Worm (Caenorhabditis elegans) whole organism, early embryonic: ENCODE data around the gene nspe-7.

Experiments
- F13C5.2 ChIP-seq: sonication (generic microtip); optimal IDR thresholded peaks from 2 replicates; lab custom pipeline; 2017; ENCODE audit warnings: mild to moderate bottlenecking, missing genetic modification characterization, inconsistent platforms, missing compliant biosample characterization
- aly-1 ChIP-seq: sonication (generic microtip); optimal IDR thresholded peaks from 2 replicates; lab custom pipeline; 2016; ENCODE audit warnings: missing genetic modification characterization, missing compliant biosample characterization
- ama-1 ChIP-seq: fragments of 150-350 bp; optimal IDR thresholded peaks from 2 replicates; lab custom pipeline; 2014
- ceh-13 ChIP-seq: fragments of 200-800 bp; sonication (Bioruptor generic); optimal IDR thresholded peaks from 2 replicates; lab custom pipeline; 2018; ENCODE audit warnings: mild to moderate bottlenecking, missing genetic modification characterization, missing compliant biosample characterization
- ceh-36 ChIP-seq: sonication (generic microtip); optimal IDR thresholded peaks from 2 replicates; lab custom pipeline; 2016; ENCODE audit warnings: missing genetic modification characterization, inconsistent platforms, missing compliant biosample characterization
- ets-7 ChIP-seq: sonication (generic microtip); optimal IDR thresholded peaks from 2 replicates; lab custom pipeline; 2016; ENCODE audit warnings: missing genotype, missing genetic modification characterization, missing compliant biosample characterization
- hmg-4 ChIP-seq: fragments of 200-800 bp; sonication (Bioruptor generic); optimal IDR thresholded peaks from 2 replicates; lab custom pipeline; 2018; ENCODE audit warnings: mild to moderate bottlenecking, missing genetic modification characterization, missing compliant biosample characterization
- hnd-1 ChIP-seq: sonication (generic microtip); optimal IDR thresholded peaks from 2 replicates; lab custom pipeline; 2016; ENCODE audit warnings: missing genetic modification characterization, missing compliant biosample characterization
- pes-1 ChIP-seq: fragments of 200-800 bp; sonication (Bioruptor generic); IDR thresholded peaks from 2 replicates; pipeline ENCODE4 v1.3.6; 2022; ENCODE audit warnings: missing genetic modification reagents, missing genetic modification characterization, missing compliant biosample characterization
- scrt-1 ChIP-seq: fragments of 200-800 bp; sonication (Bioruptor generic); IDR thresholded peaks from 2 replicates; pipeline ENCODE4 v1.3.6; 2022; ENCODE audit warnings: missing genetic modification characterization, missing compliant biosample characterization
- sea-1 ChIP-seq: fragments of 200-800 bp; sonication (Bioruptor generic); conservative IDR thresholded peaks from 2 replicates; pipeline ENCODE4 v1.3.6; 2022; ENCODE audit warnings: missing genetic modification characterization, missing compliant biosample characterization
- tbx-11 ChIP-seq: fragments of 200-800 bp; sonication (Bioruptor generic); IDR thresholded peaks from 2 replicates; pipeline ENCODE4 v1.3.6; 2022; ENCODE audit warnings: missing genetic modification characterization, missing compliant biosample characterization
- tbx-37 ChIP-seq: fragments of 200-800 bp; sonication (Bioruptor generic); conservative IDR thresholded peaks from 2 replicates; pipeline ENCODE4 v1.3.6; 2022; ENCODE audit warnings: missing genetic modification reagents, missing genetic modification characterization, missing compliant biosample characterization
- tra-4 ChIP-seq: sonication (generic microtip); optimal IDR thresholded peaks from 2 replicates; lab custom pipeline; 2017; ENCODE audit warnings: missing genetic modification characterization, missing compliant biosample characterization

DNA sequence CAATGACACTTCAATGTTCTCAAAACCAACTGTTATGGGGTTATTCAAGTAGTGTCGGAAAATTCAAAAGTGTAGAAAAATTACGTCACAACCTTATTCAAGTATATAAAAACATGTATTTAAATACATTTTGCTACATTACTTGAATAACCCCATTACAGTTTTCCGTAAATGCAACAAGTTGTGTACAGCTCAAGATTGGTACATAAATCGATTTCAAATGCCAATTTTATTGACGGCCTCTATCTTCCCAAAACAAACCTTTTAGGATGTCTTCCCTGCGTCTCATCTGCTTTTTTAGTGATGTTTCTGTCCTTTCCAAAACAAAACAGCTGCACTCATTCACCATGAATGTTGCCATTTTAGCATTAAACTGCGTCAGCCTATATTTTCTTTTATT lies 2.4 kb downstream of the nspe-7 start, which contains the start of gene Y38E10A.28:
- TF ChIP-seq F13C5.2 (tag; lab: Kevin White, UChicago): no peak
- no peak for TF ChIP-seq ama-1
- no peak for TF ChIP-seq tbx-37 (GFP tag; lab: Robert Waterston, UW)
- TF ChIP-seq ets-7 (tag; lab: Kevin White, UChicago): no peak
- TF ChIP-seq aly-1: no peak
- no peak for TF ChIP-seq hnd-1 (tag; lab: Kevin White, UChicago)
- TF ChIP-seq tbx-11: no peak
- TF ChIP-seq hmg-4: no peak
- no peak for TF ChIP-seq scrt-1 (GFP tag; lab: Robert Waterston, UW)
- TF ChIP-seq tra-4: no peak
- TF ChIP-seq sea-1 (GFP tag; lab: Robert Waterston, UW): no peak
- no peak for TF ChIP-seq ceh-13 (GFP tag; lab: Kevin White, UChicago)
- TF ChIP-seq ceh-36 (tag; lab: Kevin White, UChicago): no peak
- no peak for TF ChIP-seq pes-1 (GFP tag; lab: Robert Waterston, UW)
